Worm (Caenorhabditis elegans) whole organism, L4 larva: Measurements from ENCODE around the gene dhs-20.
A peak's percentile ranks its signal among the peaks of the same experiment; 100 is the strongest.

Source experiments
- D1046.2 ChIP-seq: fragments of 200-800 bp; sonication (Bioruptor generic); IDR thresholded peaks from 2 replicates; pipeline ENCODE4 v1.3.6; 2022; ENCODE audit warnings: missing genetic modification characterization, missing compliant biosample characterization
- F26F4.8 ChIP-seq: fragments of 200-800 bp; sonication (Bioruptor generic); conservative IDR thresholded peaks from 2 replicates; pipeline ENCODE4 v1.3.6; 2022; ENCODE audit warnings: missing genetic modification characterization, missing compliant biosample characterization
- F44E2.7 ChIP-seq: fragments of 200-800 bp; sonication (Bioruptor generic); IDR thresholded peaks from 2 replicates; pipeline ENCODE4 v2.1.2; 2022; ENCODE audit warnings: missing genetic modification characterization, missing compliant biosample characterization
- F49E8.2 ChIP-seq: sonication (generic microtip); optimal IDR thresholded peaks from 2 replicates; lab custom pipeline; 2016; ENCODE audit warnings: missing compliant biosample characterization, mild to moderate bottlenecking, missing genetic modification characterization, borderline replicate concordance
- R02D3.7 ChIP-seq: fragments of 150-350 bp; sonication (generic microtip); optimal IDR thresholded peaks from 3 replicates; lab custom pipeline; 2014; ENCODE audit warnings: missing biosample characterization, missing genetic modification characterization
- T20F7.1 ChIP-seq: fragments of 200-800 bp; sonication (Bioruptor generic); optimal IDR thresholded peaks from 2 replicates; lab custom pipeline; 2018; ENCODE audit warnings: mild to moderate bottlenecking, missing genetic modification characterization, missing compliant biosample characterization
- ZK337.2 ChIP-seq: fragments of 200-800 bp; sonication (Bioruptor generic); IDR thresholded peaks from 2 replicates; pipeline ENCODE4 v1.3.6; 2022; ENCODE audit warnings: missing genetic modification reagents, missing genetic modification characterization, missing compliant biosample characterization
- ZK546.5 ChIP-seq, 2 experiments: sonication (generic microtip); optimal IDR thresholded peaks; 2 replicates each; lab custom pipeline; 2017; ENCODE audit warnings: missing biosample characterization in 2 of 2, missing genetic modification characterization in 2 of 2
- arid-1 ChIP-seq: fragments of 200-800 bp; sonication (Bioruptor generic); conservative IDR thresholded peaks from 2 replicates; pipeline ENCODE4 v1.3.6; 2022; ENCODE audit warnings: missing genetic modification reagents, missing genetic modification characterization, missing compliant biosample characterization
- attf-4 ChIP-seq: sonication (generic microtip); optimal IDR thresholded peaks from 3 replicates; lab custom pipeline; 2017; ENCODE audit warnings: missing biosample characterization, missing genetic modification characterization
- ceh-28 ChIP-seq: fragments of 150-350 bp; optimal IDR thresholded peaks from 2 replicates; lab custom pipeline; 2014; ENCODE audit warnings: missing biosample characterization, missing genetic modification reagents, missing genetic modification characterization
- ceh-32 ChIP-seq: sonication (generic microtip); optimal IDR thresholded peaks from 2 replicates; lab custom pipeline; 2016; ENCODE audit warnings: mild to moderate bottlenecking, missing genetic modification characterization, missing compliant biosample characterization; ENCODE audit not compliant: poor library complexity
- ceh-44 ChIP-seq: fragments of 200-800 bp; sonication (Bioruptor generic); IDR thresholded peaks from 2 replicates; pipeline ENCODE4 v1.3.6; 2022; ENCODE audit warnings: missing genetic modification reagents, missing genetic modification characterization, missing compliant biosample characterization
- ceh-82 ChIP-seq: sonication (generic microtip); optimal IDR thresholded peaks from 2 replicates; lab custom pipeline; 2017; ENCODE audit warnings: missing biosample characterization, missing genetic modification characterization
- cey-2 ChIP-seq: sonication (generic microtip); optimal IDR thresholded peaks from 3 replicates; lab custom pipeline; 2017; ENCODE audit warnings: missing genetic modification characterization, mild to moderate bottlenecking, missing compliant biosample characterization, antibody characterized with exemption, borderline replicate concordance; ENCODE audit not compliant: insufficient read depth
- ctbp-1 ChIP-seq: fragments of 200-800 bp; sonication (Bioruptor generic); IDR thresholded peaks from 2 replicates; pipeline ENCODE4 v1.3.6; 2022; ENCODE audit warnings: missing genetic modification reagents, missing genetic modification characterization, missing compliant biosample characterization
- daf-12 ChIP-seq: fragments of 150-350 bp; optimal IDR thresholded peaks from 2 replicates; lab custom pipeline; 2014; ENCODE audit warnings: missing biosample characterization, missing genetic modification reagents, missing genetic modification characterization
- daf-16 ChIP-seq, 3 experiments: sonication (generic microtip); optimal IDR thresholded peaks; 2 replicates each; lab custom pipeline; 2016 to 2017; ENCODE audit warnings: missing genetic modification characterization in 3 of 3, missing genetic modification reagents in 3 of 3, mild to moderate bottlenecking in 2 of 3, missing compliant biosample characterization in 2 of 3, missing biosample characterization in 1 of 3, moderate library complexity in 1 of 3
- daf-8 ChIP-seq: fragments of 200-800 bp; sonication (Bioruptor generic); IDR thresholded peaks from 2 replicates; pipeline ENCODE4 v1.3.6; 2022; ENCODE audit warnings: missing genetic modification characterization, missing compliant biosample characterization
- dmd-8 ChIP-seq: fragments of 200-800 bp; sonication (Bioruptor generic); IDR thresholded peaks from 2 replicates; pipeline ENCODE4 v1.3.6; 2022; ENCODE audit warnings: missing genetic modification characterization, missing compliant biosample characterization
- dve-1 ChIP-seq: sonication (generic microtip); optimal IDR thresholded peaks from 2 replicates; lab custom pipeline; 2017; ENCODE audit warnings: antibody characterized with exemption, mild to moderate bottlenecking, missing genetic modification characterization, missing compliant biosample characterization; ENCODE audit not compliant: insufficient read depth
- fkh-10 ChIP-seq: fragments of 150-350 bp; optimal IDR thresholded peaks from 2 replicates; lab custom pipeline; 2014; ENCODE audit warnings: missing biosample characterization, missing genetic modification reagents, missing genetic modification characterization
- gei-8 ChIP-seq: fragments of 200-800 bp; sonication (Bioruptor generic); optimal IDR thresholded peaks from 2 replicates; lab custom pipeline; 2018; ENCODE audit warnings: mild to moderate bottlenecking, missing genetic modification characterization, missing compliant biosample characterization
- hlh-30 ChIP-seq: sonication (generic microtip); optimal IDR thresholded peaks from 2 replicates; lab custom pipeline; 2017; ENCODE audit warnings: antibody characterized with exemption, mild to moderate bottlenecking, missing genetic modification characterization, missing compliant biosample characterization; ENCODE audit not compliant: insufficient read depth
- lin-13 ChIP-seq: fragments of 150-350 bp; optimal IDR thresholded peaks from 2 replicates; lab custom pipeline; 2014; ENCODE audit warnings: missing biosample characterization, missing genetic modification reagents, missing genetic modification characterization
- lin-29 ChIP-seq: fragments of 200-800 bp; sonication (Bioruptor generic); IDR thresholded peaks from 2 replicates; pipeline ENCODE4 v1.3.6; 2022; ENCODE audit warnings: missing genetic modification reagents, missing genetic modification characterization, missing compliant biosample characterization
- lir-3 ChIP-seq: sonication (generic microtip); optimal IDR thresholded peaks from 2 replicates; lab custom pipeline; 2016; ENCODE audit warnings: mild to moderate bottlenecking, missing genetic modification characterization, missing compliant biosample characterization
- madf-5 ChIP-seq, 2 experiments: fragments of 200-800 bp; sonication (Bioruptor generic); IDR thresholded peaks; 2 replicates each; pipeline ENCODE4 v1.3.6; 2022; ENCODE audit warnings: missing compliant biosample characterization in 2 of 2, missing genetic modification characterization in 2 of 2
- mdl-1 ChIP-seq, 2 experiments: fragments of 150-350 bp in 1 of 2; sonication (generic microtip) in 1 of 2; optimal IDR thresholded peaks; 2 replicates each; lab custom pipeline; 2014 to 2017; ENCODE audit warnings: missing biosample characterization in 2 of 2, missing genetic modification characterization in 2 of 2
- mdt-29 ChIP-seq: fragments of 200-800 bp; sonication (Bioruptor generic); IDR thresholded peaks from 2 replicates; pipeline ENCODE4 v1.3.6; 2022; ENCODE audit warnings: missing genetic modification reagents, missing genetic modification characterization, missing compliant biosample characterization
- mep-1 ChIP-seq: fragments of 150-350 bp; sonication (generic microtip); optimal IDR thresholded peaks from 3 replicates; lab custom pipeline; 2014; ENCODE audit warnings: missing biosample characterization, missing genetic modification characterization
- mxl-2 ChIP-seq: fragments of 200-800 bp; sonication (Bioruptor generic); conservative IDR thresholded peaks from 2 replicates; pipeline ENCODE4 v1.3.6; 2022; ENCODE audit warnings: missing genetic modification reagents, missing genetic modification characterization, missing compliant biosample characterization
- mxl-3 ChIP-seq: fragments of 200-800 bp; sonication (Bioruptor generic); optimal IDR thresholded peaks from 2 replicates; lab custom pipeline; 2018; ENCODE audit warnings: mild to moderate bottlenecking, missing genetic modification characterization, missing compliant biosample characterization
- nhr-102 ChIP-seq: sonication (generic microtip); optimal IDR thresholded peaks from 2 replicates; lab custom pipeline; 2016; ENCODE audit warnings: mild to moderate bottlenecking, missing genetic modification characterization, moderate library complexity, missing compliant biosample characterization
- nhr-111 ChIP-seq: fragments of 200-800 bp; sonication (Bioruptor generic); optimal IDR thresholded peaks from 2 replicates; lab custom pipeline; 2018; ENCODE audit warnings: mild to moderate bottlenecking, missing genetic modification characterization, missing compliant biosample characterization
- nhr-25 ChIP-seq: sonication (generic microtip); optimal IDR thresholded peaks from 2 replicates; lab custom pipeline; 2017; ENCODE audit warnings: missing genetic modification characterization, mild to moderate bottlenecking, missing compliant biosample characterization, antibody characterized with exemption, moderate library complexity, borderline replicate concordance; ENCODE audit not compliant: insufficient read depth
- nhr-42 ChIP-seq: fragments of 200-800 bp; sonication (Bioruptor generic); IDR thresholded peaks from 2 replicates; pipeline ENCODE4 v1.3.6; 2022; ENCODE audit warnings: missing genetic modification characterization, missing compliant biosample characterization
- nhr-48 ChIP-seq: sonication (generic microtip); optimal IDR thresholded peaks from 2 replicates; lab custom pipeline; 2016; ENCODE audit warnings: mild to moderate bottlenecking, missing genetic modification characterization, missing compliant biosample characterization
- nhr-6 ChIP-seq: fragments of 150-350 bp; optimal IDR thresholded peaks from 2 replicates; lab custom pipeline; 2014; ENCODE audit warnings: missing biosample characterization, missing genetic modification characterization
- nhr-76 ChIP-seq: fragments of 150-350 bp; optimal IDR thresholded peaks from 2 replicates; lab custom pipeline; 2014; ENCODE audit warnings: missing biosample characterization, missing genetic modification characterization
- nhr-77 ChIP-seq: fragments of 150-350 bp; optimal IDR thresholded peaks from 2 replicates; lab custom pipeline; 2014; ENCODE audit warnings: missing biosample characterization, missing genetic modification characterization
- pqm-1 ChIP-seq: sonication (generic microtip); optimal IDR thresholded peaks from 2 replicates; lab custom pipeline; 2017; ENCODE audit warnings: missing biosample characterization, missing genetic modification characterization
- sdz-12 ChIP-seq: fragments of 200-800 bp; sonication (Bioruptor generic); optimal IDR thresholded peaks from 2 replicates; lab custom pipeline; 2018; ENCODE audit warnings: mild to moderate bottlenecking, missing genetic modification characterization, missing compliant biosample characterization
- spr-3 ChIP-seq: fragments of 200-800 bp; sonication (Bioruptor generic); optimal IDR thresholded peaks from 2 replicates; lab custom pipeline; 2018; ENCODE audit warnings: mild to moderate bottlenecking, missing genetic modification characterization, missing compliant biosample characterization
- unc-39 ChIP-seq: sonication (generic microtip); optimal IDR thresholded peaks from 2 replicates; lab custom pipeline; 2017; ENCODE audit warnings: missing biosample characterization, missing genetic modification characterization
- unc-62 ChIP-seq, 3 experiments: fragments of 150-350 bp in 1 of 3; sonication (generic microtip); optimal IDR thresholded peaks in 2 of 3; peaks in 1 of 3; 1 replicate in 1 of 3; 2 replicates in 2 of 3; lab custom pipeline; 2014 to 2017; ENCODE audit warnings: missing biosample characterization in 3 of 3, missing genetic modification characterization in 3 of 3, missing genetic modification reagents in 3 of 3, missing genotype in 1 of 3
- zfp-2 ChIP-seq: sonication (generic microtip); optimal IDR thresholded peaks from 2 replicates; lab custom pipeline; 2016; ENCODE audit warnings: mild to moderate bottlenecking, missing genetic modification characterization, missing compliant biosample characterization
- zfp-3 ChIP-seq: fragments of 200-800 bp; sonication (Bioruptor generic); conservative IDR thresholded peaks from 2 replicates; pipeline ENCODE4 v1.3.6; 2022; ENCODE audit warnings: missing genetic modification reagents, missing genetic modification characterization, missing compliant biosample characterization
- zip-2 ChIP-seq: fragments of 150-350 bp; optimal IDR thresholded peaks from 2 replicates; lab custom pipeline; 2014; ENCODE audit warnings: missing biosample characterization, missing genetic modification characterization
- ztf-11 ChIP-seq: fragments of 150-350 bp; optimal IDR thresholded peaks from 2 replicates; lab custom pipeline; 2014; ENCODE audit warnings: missing biosample characterization, missing genetic modification characterization

The dhs-20 gene

DNA sequence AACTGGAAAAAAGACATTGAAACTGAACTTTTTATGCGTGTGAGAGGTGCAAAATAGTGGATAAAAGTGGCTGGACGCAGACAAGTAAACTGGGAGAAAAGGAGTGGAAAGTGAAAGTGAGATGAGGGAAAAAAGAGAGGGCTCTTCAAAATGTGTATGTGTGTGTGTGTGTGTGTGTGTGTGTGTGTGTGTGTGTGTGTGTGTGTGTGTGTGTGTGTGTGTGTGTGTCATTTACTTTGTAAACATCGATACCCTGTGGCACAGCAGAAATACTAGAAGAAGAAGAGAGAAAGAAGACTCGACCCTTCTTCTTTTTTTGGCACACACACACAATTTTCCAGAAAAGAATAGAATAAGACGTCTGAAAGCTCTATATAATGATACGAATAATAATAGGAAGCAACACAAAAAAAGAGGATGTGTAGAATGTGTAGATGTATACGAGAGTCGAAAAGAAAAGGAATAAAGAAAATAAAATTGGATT lies 34.3 kb upstream of the dhs-20 start (continued):
- TF ChIP-seq dve-1 (tag; lab: Kevin White, UChicago), result peak; percentile 62
- no peak for TF ChIP-seq lin-13
- peak; percentile 63; the same call in 1 of the 2 replicates for TF ChIP-seq ctbp-1 (GFP tag; lab: Robert Waterston, UW)
- TF ChIP-seq F49E8.2 (tag; lab: Kevin White, UChicago), result no peak
- TF ChIP-seq T20F7.1, result no peak
- no peak for TF ChIP-seq F26F4.8 (GFP tag; lab: Robert Waterston, UW)
- TF ChIP-seq hlh-30 (tag; lab: Kevin White, UChicago), result peak; percentile 74
- TF ChIP-seq nhr-25 (tag; lab: Kevin White, UChicago), result no peak
- TF ChIP-seq ZK546.5 (tag; optimal IDR thresholded peaks at IDR 0.05; lab: Kevin White, UChicago), result no peak
- no peak for TF ChIP-seq ceh-28 (tag; lab: Kevin White, UChicago)
- TF ChIP-seq nhr-42, result no peak
- TF ChIP-seq zfp-3, result no peak
- TF ChIP-seq R02D3.7 (tag; lab: Kevin White, UChicago), result no peak
- no peak for TF ChIP-seq pqm-1 (tag; lab: Kevin White, UChicago)
- peak; percentile 50 for TF ChIP-seq mep-1 (tag; lab: Kevin White, UChicago)
- TF ChIP-seq mdl-1 (tag; optimal IDR thresholded peaks at IDR 0.05; lab: Kevin White, UChicago), result no peak
- no peak for TF ChIP-seq arid-1
- no peak for TF ChIP-seq daf-8 (GFP tag; lab: Robert Waterston, UW)
- TF ChIP-seq mdt-29 (GFP tag; lab: Robert Waterston, UW), result no peak
- TF ChIP-seq ceh-82 (tag; lab: Kevin White, UChicago), result no peak
- peak; percentile 27 for TF ChIP-seq nhr-6 (tag; lab: Kevin White, UChicago)
- no peak for TF ChIP-seq D1046.2 (GFP tag; lab: Robert Waterston, UW)
- TF ChIP-seq unc-62 (GFP tag; optimal IDR thresholded peaks at IDR 0.05 in 1 of 2; lab: Kevin White, UChicago), result peak in 1 of 2 experiments; percentile 75
- TF ChIP-seq unc-62 (tag; optimal IDR thresholded peaks at IDR 0.05; lab: Kevin White, UChicago), result no peak
- TF ChIP-seq nhr-48, result no peak
- no peak for TF ChIP-seq cey-2 (tag; lab: Kevin White, UChicago)
- TF ChIP-seq sdz-12 (GFP tag; lab: Kevin White, UChicago), result no peak
- no peak for TF ChIP-seq ceh-44 (GFP tag; lab: Robert Waterston, UW)
- TF ChIP-seq nhr-102, result no peak
- TF ChIP-seq daf-16 (GFP tag; optimal IDR thresholded peaks at IDR 0.05; lab: Kevin White, UChicago), result peak in 1 of 2 experiments; percentile 46
- TF ChIP-seq daf-16 (tag; optimal IDR thresholded peaks at IDR 0.05; lab: Kevin White, UChicago), result no peak
- no peak for TF ChIP-seq zip-2 (tag; lab: Kevin White, UChicago)
- no peak for TF ChIP-seq ceh-32 (tag; lab: Kevin White, UChicago)
- TF ChIP-seq unc-39, result no peak
- TF ChIP-seq zfp-2 (tag; lab: Kevin White, UChicago), result no peak
- TF ChIP-seq spr-3 (GFP tag; lab: Kevin White, UChicago), result no peak
- no peak for TF ChIP-seq attf-4 (tag; lab: Kevin White, UChicago)
- TF ChIP-seq mxl-2 (GFP tag; lab: Robert Waterston, UW), result no peak
- TF ChIP-seq ZK337.2 (GFP tag; lab: Robert Waterston, UW), result no peak
- TF ChIP-seq ztf-11 (tag; lab: Kevin White, UChicago), result no peak
- TF ChIP-seq dmd-8 (GFP tag; lab: Robert Waterston, UW), result no peak
- no peak for TF ChIP-seq F44E2.7 (GFP tag; lab: Robert Waterston, UW)
- TF ChIP-seq gei-8 (GFP tag; lab: Kevin White, UChicago), result no peak
- no peak for TF ChIP-seq daf-12
- TF ChIP-seq lin-29 (GFP tag; lab: Robert Waterston, UW), result no peak
- TF ChIP-seq fkh-10, result no peak
- TF ChIP-seq lir-3 (tag; lab: Kevin White, UChicago), result no peak
- TF ChIP-seq nhr-111, result no peak
- no peak for TF ChIP-seq nhr-77 (tag; lab: Kevin White, UChicago)
- TF ChIP-seq madf-5 (GFP tag; IDR thresholded peaks at IDR 0.05; lab: Robert Waterston, UW), result no peak
- no peak for TF ChIP-seq mxl-3 (GFP tag; lab: Kevin White, UChicago)
- no peak for TF ChIP-seq nhr-76 (tag; lab: Kevin White, UChicago)
